Fruit fly (Drosophila melanogaster): ENCODE results near the gene CG18746.

Gene CG18746

dm6 chr3R:7790087-7790486 is at the start of gene CG18746:
CG18746 (minus strand) TSS chr3R:7790187.
- no peak for TF ChIP-seq Jra (GFP tag; optimal IDR thresholded peaks at IDR 0.05)
- no peak for TF ChIP-seq pan (optimal IDR thresholded peaks at IDR 0.05)
- no peak for TF ChIP-seq fru (GFP tag; optimal IDR thresholded peaks at IDR 0.05)
- no peak for TF ChIP-seq lola (GFP tag; optimal IDR thresholded peaks at IDR 0.05)

DNA sequence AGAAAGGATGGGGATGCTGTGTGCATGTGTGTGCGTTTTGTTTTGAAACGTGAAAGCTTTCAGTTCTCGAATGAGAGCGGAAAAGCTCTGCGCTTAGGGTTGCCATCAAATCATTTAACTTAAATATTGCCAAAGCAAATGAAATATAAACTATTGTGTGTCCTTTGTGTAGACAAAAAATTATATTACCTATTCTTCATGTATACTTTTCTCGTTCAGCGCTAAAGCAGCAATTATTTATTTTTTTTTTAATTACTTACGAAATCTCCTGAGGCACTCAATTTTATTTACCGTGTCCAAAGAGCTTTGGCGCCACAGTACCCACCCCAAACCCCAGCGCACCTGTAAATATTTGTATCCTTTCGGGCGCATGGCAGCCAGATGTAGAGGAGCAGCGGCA is 31.6 kb upstream of the CG18746 start:
- TF ChIP-seq Abd-B (GFP tag; optimal IDR thresholded peaks at IDR 0.05) (no peak), OdsH (GFP tag; optimal IDR thresholded peaks at IDR 0.05) (no peak), CrebA (GFP tag; optimal IDR thresholded peaks at IDR 0.05; ENCODE audit: borderline replicate concordance) (no peak), Dfd (GFP tag; optimal IDR thresholded peaks at IDR 0.05) (no peak), Mio (GFP tag; optimal IDR thresholded peaks at IDR 0.05) (no peak), Dif (GFP tag; optimal IDR thresholded peaks at IDR 0.05; ENCODE audit: partially characterized antibody) (no peak), jim (GFP tag; optimal IDR thresholded peaks at IDR 0.05) (no peak), HLH106 (tag; optimal IDR thresholded peaks at IDR 0.05) (no peak), lola (GFP tag; optimal IDR thresholded peaks at IDR 0.05) (no peak), Hr78 (GFP tag; optimal IDR thresholded peaks at IDR 0.05) (no peak), fru (GFP tag; optimal IDR thresholded peaks at IDR 0.05) (peak; percentile 15), Rel (GFP tag; optimal IDR thresholded peaks at IDR 0.05) (no peak), Rel (tag; optimal IDR thresholded peaks at IDR 0.05) (no peak), woc (GFP tag; optimal IDR thresholded peaks at IDR 0.05) (no peak), h (GFP tag; optimal IDR thresholded peaks at IDR 0.05) (peak; percentile 18), dmrt93B (GFP tag; optimal IDR thresholded peaks at IDR 0.05) (no peak), sv (GFP tag; optimal IDR thresholded peaks at IDR 0.05) (peak; percentile 28), Myc (optimal IDR thresholded peaks at IDR 0.05) (no peak), CG9705 (GFP tag; optimal IDR thresholded peaks at IDR 0.05) (no peak), usp (GFP tag; optimal IDR thresholded peaks at IDR 0.05) (no peak), foxo (GFP tag; optimal IDR thresholded peaks at IDR 0.05) (peak in 1 of 2 experiments; percentile 27), psq (GFP tag; optimal IDR thresholded peaks at IDR 0.05) (no peak), br (GFP tag; optimal IDR thresholded peaks at IDR 0.05) (no peak), dl (GFP tag; optimal IDR thresholded peaks at IDR 0.05; ENCODE audit: insufficient read depth in 1 of 2, partially characterized antibody in 2 of 2) (no peak)

dm6 chr3R:7813981-7814529 is 24.1 kb upstream of the CG18746 start, which contains the start of gene CG34384:
CG34384 (plus strand) TSS chr3R:7814361.
- TF ChIP-seq sv (GFP tag; optimal IDR thresholded peaks at IDR 0.05), result peak; percentile 19
- no peak for TF ChIP-seq Abd-B (GFP tag; optimal IDR thresholded peaks at IDR 0.05)
- peak; percentile 12 for TF ChIP-seq dmrt93B (GFP tag; optimal IDR thresholded peaks at IDR 0.05)
- no peak for TF ChIP-seq Dfd (GFP tag; optimal IDR thresholded peaks at IDR 0.05)
- no peak for TF ChIP-seq tai (GFP tag; optimal IDR thresholded peaks at IDR 0.05)
- no peak for TF ChIP-seq dsf (GFP tag; optimal IDR thresholded peaks at IDR 0.05; ENCODE audit: borderline replicate concordance)
- no peak for TF ChIP-seq lola (GFP tag; optimal IDR thresholded peaks at IDR 0.05)
- peak; percentile 59 for TF ChIP-seq fru (GFP tag; optimal IDR thresholded peaks at IDR 0.05)
- TF ChIP-seq GATAd (GFP tag; optimal IDR thresholded peaks at IDR 0.05), result no peak
- no peak for TF ChIP-seq brk (GFP tag; optimal IDR thresholded peaks at IDR 0.05)
- no peak for TF ChIP-seq CG32264 (GFP tag; optimal IDR thresholded peaks at IDR 0.05)
- TF ChIP-seq N (GFP tag; optimal IDR thresholded peaks at IDR 0.05), result no peak
- TF ChIP-seq Hnf4 (GFP tag; optimal IDR thresholded peaks at IDR 0.05), result no peak
- TF ChIP-seq CrebA (GFP tag; optimal IDR thresholded peaks at IDR 0.05; ENCODE audit: borderline replicate concordance), result no peak
- TF ChIP-seq Myc (optimal IDR thresholded peaks at IDR 0.05), result no peak
- peak; percentile 40 for TF ChIP-seq Sp1 (GFP tag; optimal IDR thresholded peaks at IDR 0.05)
- no peak for TF ChIP-seq woc (GFP tag; optimal IDR thresholded peaks at IDR 0.05)
- TF ChIP-seq h (GFP tag; optimal IDR thresholded peaks at IDR 0.05), result peak; percentile 34
- no peak for TF ChIP-seq Hr78 (GFP tag; optimal IDR thresholded peaks at IDR 0.05)
- TF ChIP-seq Hr83 (GFP tag; optimal IDR thresholded peaks at IDR 0.05; ENCODE audit: poor library complexity, severe bottlenecking), result no peak
- TF ChIP-seq Rel (GFP tag; optimal IDR thresholded peaks at IDR 0.05), result no peak
- no peak for TF ChIP-seq Rel (tag; optimal IDR thresholded peaks at IDR 0.05)
- peak; percentile 19 for TF ChIP-seq ey (GFP tag; optimal IDR thresholded peaks at IDR 0.05)
- TF ChIP-seq psq (GFP tag; optimal IDR thresholded peaks at IDR 0.05), result peak; percentile 16
- no peak for TF ChIP-seq Jra (GFP tag; optimal IDR thresholded peaks at IDR 0.05)
- no peak for TF ChIP-seq OdsH (GFP tag; optimal IDR thresholded peaks at IDR 0.05)
- TF ChIP-seq CG9705 (GFP tag; optimal IDR thresholded peaks at IDR 0.05), result no peak
- TF ChIP-seq foxo (GFP tag; optimal IDR thresholded peaks at IDR 0.05), result peak in 1 of 2 experiments; percentile 54
- peak; percentile 50 for TF ChIP-seq HLH106 (tag; optimal IDR thresholded peaks at IDR 0.05)
- peak; percentile 29 for TF ChIP-seq br (GFP tag; optimal IDR thresholded peaks at IDR 0.05)
- TF ChIP-seq Vsx2 (GFP tag; optimal IDR thresholded peaks at IDR 0.05; ENCODE audit: partially characterized antibody), result no peak
- TF ChIP-seq pan (optimal IDR thresholded peaks at IDR 0.05), result no peak

Measured in whole organism, wandering third instar larva.